Fruit fly (Drosophila melanogaster): ENCODE results near the gene CG9356.

CG9356 gene

DNA sequence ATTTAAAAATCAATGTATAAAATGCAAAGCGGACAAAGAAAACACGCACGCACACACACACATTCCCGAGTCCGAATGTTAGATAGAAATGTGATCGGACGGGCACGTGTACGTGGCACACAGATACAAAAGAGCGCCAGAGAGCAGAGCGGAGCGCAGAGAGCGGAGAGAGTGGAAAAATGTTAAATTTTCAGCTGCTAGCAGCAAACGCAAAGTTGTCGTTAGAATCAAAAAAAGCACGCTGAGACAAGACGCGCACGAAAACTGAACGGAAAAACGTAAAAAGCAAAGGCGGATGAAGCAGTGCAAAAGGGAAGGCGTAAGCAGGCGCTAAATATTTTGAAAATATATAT is 15.2 kb upstream of the CG9356 start (continued):
- TF ChIP-seq CG10543 (GFP tag; optimal IDR thresholded peaks at IDR 0.05): peak; percentile 33
- no peak for TF ChIP-seq toy (GFP tag; IDR thresholded peaks at IDR 0.05)
- TF ChIP-seq fd64A (GFP tag; optimal IDR thresholded peaks at IDR 0.05): no peak
- no peak for TF ChIP-seq CG10147 (GFP tag; optimal IDR thresholded peaks at IDR 0.05)
- TF ChIP-seq CG11723 (GFP tag; optimal IDR thresholded peaks at IDR 0.05): no peak
- TF ChIP-seq CG5180 (GFP tag; optimal IDR thresholded peaks at IDR 0.05): no peak
- no peak for TF ChIP-seq CG4707 (GFP tag; optimal IDR thresholded peaks at IDR 0.05)
- no peak for TF ChIP-seq caup (GFP tag; optimal IDR thresholded peaks at IDR 0.05; ENCODE audit: severe bottlenecking)
- no peak for TF ChIP-seq CG10366 (GFP tag; IDR thresholded peaks at IDR 0.05)
- no peak for TF ChIP-seq ato (GFP tag; IDR thresholded peaks at IDR 0.05; ENCODE audit: partially characterized antibody)
- peak; percentile 89 for TF ChIP-seq sens (GFP tag)
- no peak for TF ChIP-seq CG7786 (GFP tag; optimal IDR thresholded peaks at IDR 0.05)
- TF ChIP-seq pfk (GFP tag; optimal IDR thresholded peaks at IDR 0.05): peak; percentile 2
- peak; percentile 99 for TF ChIP-seq Trl (optimal IDR thresholded peaks at IDR 0.05)
- peak; percentile 86 for TF ChIP-seq Trl (GFP tag; optimal IDR thresholded peaks at IDR 0.05)
- peak; percentile 26 for TF ChIP-seq nom (GFP tag; optimal IDR thresholded peaks at IDR 0.05)
- TF ChIP-seq Dip3 (GFP tag; optimal IDR thresholded peaks at IDR 0.05): no peak
- TF ChIP-seq Hr39 (optimal IDR thresholded peaks at IDR 0.05): no peak
- TF ChIP-seq CG1792 (GFP tag; optimal IDR thresholded peaks at IDR 0.05): peak; percentile 16
- peak; percentile 25 for TF ChIP-seq Hand (GFP tag; optimal IDR thresholded peaks at IDR 0.05)
- TF ChIP-seq cg (GFP tag; optimal IDR thresholded peaks at IDR 0.05): peak; percentile 94
- TF ChIP-seq CG18476 (GFP tag; optimal IDR thresholded peaks at IDR 0.05): no peak
- TF ChIP-seq Med (GFP tag): peak; percentile 73
- TF ChIP-seq CG7745 (tag; optimal IDR thresholded peaks at IDR 0.05): peak; percentile 47
- TF ChIP-seq Doc3 (GFP tag; IDR thresholded peaks at IDR 0.05; ENCODE audit: partially characterized antibody): no peak
- TF ChIP-seq lilli (GFP tag; optimal IDR thresholded peaks at IDR 0.05): peak; percentile 17
- TF ChIP-seq Fer2 (tag; optimal IDR thresholded peaks at IDR 0.05): no peak
- peak; percentile 83 for TF ChIP-seq psq (GFP tag; optimal IDR thresholded peaks at IDR 0.05)
- peak; percentile 61 for TF ChIP-seq her (GFP tag; optimal IDR thresholded peaks at IDR 0.05)
- TF ChIP-seq mirr (GFP tag; optimal IDR thresholded peaks at IDR 0.05): peak; percentile 77
- peak; percentile 72 for TF ChIP-seq CG34376 (GFP tag; optimal IDR thresholded peaks at IDR 0.05)
- TF ChIP-seq NC2β (GFP tag; optimal IDR thresholded peaks at IDR 0.05): peak; percentile 31
- peak; percentile 98 for TF ChIP-seq yki (optimal IDR thresholded peaks at IDR 0.05)
- TF ChIP-seq MBD-R2 (GFP tag; IDR thresholded peaks at IDR 0.05): no peak
- peak; percentile 85 for TF ChIP-seq Deaf1 (tag; optimal IDR thresholded peaks at IDR 0.05)
- TF ChIP-seq CrebB (tag; optimal IDR thresholded peaks at IDR 0.05): peak; percentile 16
- TF ChIP-seq Dip2 (GFP tag; IDR thresholded peaks at IDR 0.05): no peak
- TF ChIP-seq BtbVII (GFP tag; optimal IDR thresholded peaks at IDR 0.05): peak; percentile 39
- no peak for TF ChIP-seq Mad (GFP tag; optimal IDR thresholded peaks at IDR 0.05)
- TF ChIP-seq nerfin-1 (tag; optimal IDR thresholded peaks at IDR 0.05): peak; percentile 79
- no peak for TF ChIP-seq cas (GFP tag; IDR thresholded peaks at IDR 0.05)

Measured in whole organism, embryonic.